Worm (Caenorhabditis elegans) whole organism, L3 larva: ENCODE measurements around the gene F42G2.7.

Experiments used
- R02D3.7 ChIP-seq: fragments of 150-350 bp; optimal IDR thresholded peaks from 2 replicates; lab custom pipeline; 2014; ENCODE audit warnings: missing biosample characterization, missing genetic modification characterization
- ama-1 ChIP-seq: fragments of 150-350 bp; optimal IDR thresholded peaks from 2 replicates; lab custom pipeline; 2018
- ceh-28 ChIP-seq: fragments of 150-350 bp; optimal IDR thresholded peaks from 2 replicates; lab custom pipeline; 2014; ENCODE audit warnings: missing biosample characterization, missing genetic modification reagents, missing genetic modification characterization
- elt-3 ChIP-seq, 3 experiments: fragments of 150-350 bp in 1 of 3; sonication (generic microtip) in 2 of 3; optimal IDR thresholded peaks; 2 replicates in 2 of 3; 4 replicates in 1 of 3; lab custom pipeline; 2014 to 2017; ENCODE audit warnings: missing biosample characterization in 3 of 3, missing genetic modification characterization in 3 of 3
- nhr-237 ChIP-seq: fragments of 150-350 bp; optimal IDR thresholded peaks from 2 replicates; lab custom pipeline; 2014; ENCODE audit warnings: missing biosample characterization, missing genetic modification characterization
- pha-4 ChIP-seq: fragments of 150-350 bp; optimal IDR thresholded peaks from 2 replicates; lab custom pipeline; 2014; ENCODE audit warnings: missing biosample characterization, missing genetic modification reagents, missing genetic modification characterization
- pqm-1 ChIP-seq: fragments of 150-350 bp; optimal IDR thresholded peaks from 2 replicates; lab custom pipeline; 2017; ENCODE audit warnings: missing biosample characterization, missing genetic modification characterization, inconsistent platforms
- zag-1 ChIP-seq: fragments of 150-350 bp; optimal IDR thresholded peaks from 2 replicates; lab custom pipeline; 2014; ENCODE audit warnings: missing biosample characterization, missing genetic modification characterization

DNA sequence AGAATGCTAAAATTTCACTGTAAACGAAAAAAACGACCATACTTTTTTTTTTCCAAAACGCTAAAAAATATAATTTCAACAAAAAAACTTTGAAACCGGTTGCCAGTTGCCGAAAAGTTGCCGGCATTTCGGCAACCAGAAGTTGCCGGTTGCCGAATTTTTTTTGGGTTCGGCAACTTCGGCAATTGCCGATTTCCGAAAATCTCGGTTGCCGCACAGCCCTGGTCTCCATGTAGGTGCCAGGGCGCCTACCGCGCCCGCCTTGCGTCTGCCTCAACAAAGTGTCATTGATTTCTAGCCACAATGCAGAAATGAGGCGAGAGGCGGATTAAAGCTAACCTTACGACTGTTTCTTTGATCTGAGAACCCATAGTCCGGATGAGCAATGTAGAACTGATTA is 6.9 kb upstream of the F42G2.7 start:
- TF ChIP-seq ceh-28 (tag; lab: Kevin White, UChicago) (no peak), elt-3 (tag; optimal IDR thresholded peaks at IDR 0.05; lab: Kevin White, UChicago) (no peak), nhr-237 (tag; lab: Kevin White, UChicago) (no peak), zag-1 (no peak), pqm-1 (no peak), pha-4 (no peak), R02D3.7 (tag; lab: Kevin White, UChicago) (no peak), ama-1 (lab: Kevin White, UChicago) (no peak)
